Worm (Caenorhabditis elegans): ENCODE results near the gene clik-1.
A peak's percentile ranks its signal among the peaks of the same experiment; 100 is the strongest.

clik-1 gene

DNA sequence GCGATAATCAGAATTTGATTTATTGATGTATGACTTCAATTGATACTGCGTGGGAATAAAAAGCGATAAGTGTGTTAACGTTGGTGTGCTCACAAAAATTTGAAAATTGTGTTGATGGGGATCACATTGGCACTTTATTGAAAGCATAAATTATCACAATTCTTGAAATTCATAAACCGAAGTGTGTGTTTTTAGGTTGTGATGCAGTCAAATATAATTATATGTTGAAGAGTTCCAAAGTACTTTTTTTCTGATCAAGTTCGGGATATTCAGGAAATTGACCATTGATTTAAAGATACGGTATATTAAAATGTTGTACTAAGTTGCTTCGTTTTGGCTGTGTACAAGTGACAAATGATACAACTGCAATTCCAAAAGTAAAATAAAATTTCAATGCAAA is 7.2 kb upstream of the clik-1 start, which contains the start of gene srh-28:
Gene srh-28 (minus strand): TSS at position 101 of the 400 bp plus-strand sequence.
- TF ChIP-seq pqm-1 (tag; optimal IDR thresholded peaks at IDR 0.05) = no peak
- TF ChIP-seq nhr-47 (tag; optimal IDR thresholded peaks at IDR 0.05) = peak; percentile 30
- peak; percentile 17 for TF ChIP-seq nhr-71 (tag; optimal IDR thresholded peaks at IDR 0.05)
- no peak for TF ChIP-seq aha-1 (tag; optimal IDR thresholded peaks at IDR 0.05)
- peak; percentile 49 for TF ChIP-seq fkh-8 (tag; optimal IDR thresholded peaks at IDR 0.05)

DNA sequence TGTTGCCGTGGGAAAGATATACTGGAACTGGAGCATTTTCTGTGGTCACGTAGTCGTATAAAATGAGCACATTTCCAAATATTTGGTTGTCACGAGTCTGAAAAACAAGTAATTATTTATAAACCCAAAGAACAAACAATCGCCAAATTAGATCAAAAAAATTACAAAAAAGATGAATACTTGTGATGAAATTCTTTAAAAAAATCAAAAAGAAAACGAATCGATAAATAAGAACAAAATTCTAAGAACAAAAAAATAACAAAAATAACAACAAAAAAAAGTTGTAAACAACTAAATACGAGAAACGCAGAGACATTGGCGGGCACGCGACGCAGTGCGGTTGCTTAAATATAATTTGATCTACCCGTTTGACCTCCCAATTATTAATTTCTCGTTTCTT is 5.2 kb upstream of the clik-1 start, which contains the start of gene ZC404.16:
Gene ZC404.16 (minus strand): TSS at position 101 of the 400 bp plus-strand sequence.
- TF ChIP-seq nhr-19 (GFP tag; conservative IDR thresholded peaks at IDR 0.05) = no peak
- no peak for TF ChIP-seq ces-1 (GFP tag; optimal IDR thresholded peaks at IDR 0.05)
- no peak for TF ChIP-seq grh-1 (GFP tag; IDR thresholded peaks at IDR 0.05)
- no peak for TF ChIP-seq efl-3 (GFP tag; optimal IDR thresholded peaks at IDR 0.05)
- TF ChIP-seq ceh-88 (GFP tag; IDR thresholded peaks at IDR 0.05) = no peak
- TF ChIP-seq mab-9 (GFP tag; IDR thresholded peaks at IDR 0.05) = no peak
- no peak for TF ChIP-seq ceh-90 (tag; optimal IDR thresholded peaks at IDR 0.05)
- TF ChIP-seq nhr-76 (tag; optimal IDR thresholded peaks at IDR 0.05) = no peak
- TF ChIP-seq pqm-1 (tag; optimal IDR thresholded peaks at IDR 0.05) = no peak
- no peak for TF ChIP-seq mep-1 (tag; optimal IDR thresholded peaks at IDR 0.05)
- no peak for TF ChIP-seq rnt-1 (tag; optimal IDR thresholded peaks at IDR 0.05)
- no peak for TF ChIP-seq vab-15 (tag; optimal IDR thresholded peaks at IDR 0.05)
- TF ChIP-seq nhr-12 (tag; optimal IDR thresholded peaks at IDR 0.05) = no peak
- TF ChIP-seq lir-3 (tag; optimal IDR thresholded peaks at IDR 0.05; ENCODE audit: poor library complexity) = no peak

DNA sequence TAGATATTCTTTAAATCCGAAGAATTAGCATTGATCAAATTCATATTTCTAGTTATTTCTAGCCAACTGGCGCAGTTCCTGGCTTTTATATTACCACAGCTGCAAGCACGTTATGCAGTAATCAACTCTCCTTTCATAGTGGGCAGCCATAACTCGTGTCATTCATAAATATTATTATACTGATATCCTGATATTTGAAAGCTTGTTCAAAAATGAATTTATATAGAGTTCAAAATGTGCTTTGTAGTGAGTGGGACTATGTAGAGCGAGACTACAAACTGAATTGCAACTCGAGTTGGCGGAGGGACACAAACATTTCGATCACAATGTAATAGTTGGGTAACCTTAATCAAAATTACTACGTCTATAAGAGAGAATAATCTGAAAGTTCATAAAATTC is 3.1 kb upstream of the clik-1 start, which contains the start of gene srh-30:
Gene srh-30 (minus strand): TSS at position 101 of the 400 bp plus-strand sequence.
- TF ChIP-seq mef-2 (tag; optimal IDR thresholded peaks at IDR 0.05) (no peak), nhr-28 (tag; optimal IDR thresholded peaks at IDR 0.05) (no peak), jun-1 (tag; optimal IDR thresholded peaks at IDR 0.05) (no peak), unc-30 (tag; optimal IDR thresholded peaks at IDR 0.05) (no peak), efl-1 (optimal IDR thresholded peaks at IDR 0.05) (no peak), efl-1 (GFP tag; optimal IDR thresholded peaks at IDR 0.05 in 1 of 2) (no peak), fkh-8 (tag; optimal IDR thresholded peaks at IDR 0.05) (no peak), ceh-8 (GFP tag; optimal IDR thresholded peaks at IDR 0.05) (no peak), lin-13 (GFP tag; optimal IDR thresholded peaks at IDR 0.05) (no peak), hpl-2 (GFP tag; optimal IDR thresholded peaks at IDR 0.05) (no peak)

DNA sequence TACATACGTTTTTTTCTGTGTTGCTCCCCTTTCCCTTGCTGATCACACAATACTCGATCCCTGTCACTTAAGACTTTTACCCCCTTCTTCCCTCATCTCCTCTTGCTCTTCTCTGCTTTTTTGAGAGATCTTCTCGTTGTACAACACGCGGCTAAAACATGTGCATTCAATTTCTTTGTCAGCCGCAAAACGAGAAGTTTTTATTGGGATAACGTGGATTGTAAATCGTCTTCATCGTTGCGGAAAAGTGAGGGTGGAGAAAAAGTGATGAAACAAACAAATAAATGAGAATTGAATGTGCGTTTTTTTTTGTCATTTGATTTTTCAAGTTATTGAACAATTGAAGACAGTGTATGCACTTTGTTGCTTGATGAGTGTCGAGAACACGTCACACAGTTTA is 908 bp upstream of the clik-1 start:
- TF ChIP-seq nhr-47 (tag; optimal IDR thresholded peaks at IDR 0.05) = no peak
- TF ChIP-seq nhr-20 (tag; optimal IDR thresholded peaks at IDR 0.05) = no peak
- no peak for TF ChIP-seq ama-1 (optimal IDR thresholded peaks at IDR 0.05)
- TF ChIP-seq hpl-2 (GFP tag; optimal IDR thresholded peaks at IDR 0.05) = no peak
- TF ChIP-seq lin-14 (GFP tag; optimal IDR thresholded peaks at IDR 0.05) = peak; percentile 31
- TF ChIP-seq ztf-4 (tag; optimal IDR thresholded peaks at IDR 0.05) = no peak
- TF ChIP-seq tlp-1 (tag; optimal IDR thresholded peaks at IDR 0.05) = no peak
- no peak for TF ChIP-seq mdl-1 (tag; optimal IDR thresholded peaks at IDR 0.05)
- no peak for TF ChIP-seq pqm-1 (tag; optimal IDR thresholded peaks at IDR 0.05)
- TF ChIP-seq vab-15 (tag; optimal IDR thresholded peaks at IDR 0.05) = no peak
- no peak for TF ChIP-seq xbp-1 (tag; optimal IDR thresholded peaks at IDR 0.05)
- TF ChIP-seq sptf-1 (tag; optimal IDR thresholded peaks at IDR 0.05) = no peak
- TF ChIP-seq lir-3 (tag; optimal IDR thresholded peaks at IDR 0.05; ENCODE audit: poor library complexity) = no peak
- TF ChIP-seq unc-98 (GFP tag; IDR thresholded peaks at IDR 0.05) = no peak
- no peak for TF ChIP-seq dpl-1 (GFP tag; optimal IDR thresholded peaks at IDR 0.05)
- TF ChIP-seq mef-2 (tag; optimal IDR thresholded peaks at IDR 0.05) = no peak
- no peak for TF ChIP-seq pax-3 (tag; optimal IDR thresholded peaks at IDR 0.05)
- TF ChIP-seq skn-1 (tag; optimal IDR thresholded peaks at IDR 0.05) = no peak
- no peak for TF ChIP-seq C04F5.9 (tag; optimal IDR thresholded peaks at IDR 0.05)
- no peak for TF ChIP-seq lin-35 (GFP tag; optimal IDR thresholded peaks at IDR 0.05)
- peak; percentile 34 for TF ChIP-seq rnt-1 (tag; optimal IDR thresholded peaks at IDR 0.05)
- no peak for TF ChIP-seq lin-15B (tag; optimal IDR thresholded peaks at IDR 0.05)
- peak; percentile 21 for TF ChIP-seq snu-23 (GFP tag; optimal IDR thresholded peaks at IDR 0.05)
- no peak for TF ChIP-seq mab-9 (GFP tag; IDR thresholded peaks at IDR 0.05)
- no peak for TF ChIP-seq efl-1 (optimal IDR thresholded peaks at IDR 0.05)
- no peak for TF ChIP-seq efl-1 (GFP tag; optimal IDR thresholded peaks at IDR 0.05 in 1 of 2)
- TF ChIP-seq dsc-1 (tag; optimal IDR thresholded peaks at IDR 0.05) = peak; percentile 92
- TF ChIP-seq fkh-4 (tag; optimal IDR thresholded peaks at IDR 0.05; ENCODE audit: borderline replicate concordance) = peak; percentile 55
- no peak for TF ChIP-seq unc-130 (tag; optimal IDR thresholded peaks at IDR 0.05)

Measured in whole organism, L1 larva.